Worm (Caenorhabditis elegans) whole organism, L2 larva: Measurements from ENCODE around the gene lfi-1.

ENCODE experiments used
- Y55F3AM.14 ChIP-seq: fragments of 200-800 bp; sonication (Bioruptor generic); optimal IDR thresholded peaks from 2 replicates; lab custom pipeline; 2018; ENCODE audit warnings: mild to moderate bottlenecking, missing genetic modification characterization, missing compliant biosample characterization
- aly-2 ChIP-seq: fragments of 150-350 bp; optimal IDR thresholded peaks from 2 replicates; lab custom pipeline; 2014; ENCODE audit warnings: missing biosample characterization, missing genetic modification characterization
- ama-1 ChIP-seq: fragments of 150-350 bp; optimal IDR thresholded peaks from 2 replicates; lab custom pipeline; 2018; ENCODE audit warnings: inconsistent platforms
- blmp-1 ChIP-seq: sonication (generic microtip); optimal IDR thresholded peaks from 2 replicates; lab custom pipeline; 2017; ENCODE audit warnings: missing genetic modification characterization, mild to moderate bottlenecking, missing compliant biosample characterization, antibody characterized with exemption, moderate library complexity; ENCODE audit not compliant: insufficient read depth
- elt-1 ChIP-seq: fragments of 150-350 bp; optimal IDR thresholded peaks from 2 replicates; lab custom pipeline; 2014; ENCODE audit warnings: missing biosample characterization, missing genetic modification characterization
- fos-1 ChIP-seq: fragments of 150-350 bp; optimal IDR thresholded peaks from 2 replicates; lab custom pipeline; 2014; ENCODE audit warnings: missing biosample characterization, missing genetic modification characterization
- gmeb-1 ChIP-seq: fragments of 150-350 bp; optimal IDR thresholded peaks from 2 replicates; lab custom pipeline; 2014; ENCODE audit warnings: missing biosample characterization, missing genetic modification characterization
- lsy-2 ChIP-seq, 2 experiments: fragments of 150-350 bp in 1 of 2; sonication (generic microtip) in 1 of 2; optimal IDR thresholded peaks; 2 replicates each; lab custom pipeline; 2014 to 2017; ENCODE audit warnings: missing biosample characterization in 2 of 2, missing genetic modification characterization in 2 of 2
- mdl-1 ChIP-seq, 2 experiments: fragments of 150-350 bp in 1 of 2; sonication (generic microtip) in 1 of 2; optimal IDR thresholded peaks; 2 replicates each; lab custom pipeline; 2017; ENCODE audit warnings: missing biosample characterization in 2 of 2, missing genetic modification characterization in 2 of 2
- nhr-23 ChIP-seq: fragments of 150-350 bp; optimal IDR thresholded peaks from 2 replicates; lab custom pipeline; 2014; ENCODE audit warnings: missing biosample characterization, missing genetic modification reagents, missing genetic modification characterization
- nhr-77 ChIP-seq: fragments of 150-350 bp; optimal IDR thresholded peaks from 2 replicates; lab custom pipeline; 2014; ENCODE audit warnings: missing biosample characterization, missing genetic modification characterization
- skn-1 ChIP-seq: sonication (generic microtip); optimal IDR thresholded peaks from 2 replicates; lab custom pipeline; 2017; ENCODE audit warnings: missing biosample characterization, missing genetic modification characterization
- unc-62 ChIP-seq: fragments of 150-350 bp; optimal IDR thresholded peaks from 2 replicates; lab custom pipeline; 2014; ENCODE audit warnings: missing biosample characterization, missing genetic modification reagents, missing genetic modification characterization

- no peak for TF ChIP-seq mdl-1 (tag; optimal IDR thresholded peaks at IDR 0.05; lab: Kevin White, UChicago)
- TF ChIP-seq fos-1 (tag; lab: Kevin White, UChicago), result peak; percentile 57
- TF ChIP-seq nhr-23, result no peak
- TF ChIP-seq lsy-2 (tag; optimal IDR thresholded peaks at IDR 0.05; lab: Kevin White, UChicago), result no peak
- TF ChIP-seq skn-1 (tag; lab: Kevin White, UChicago), result no peak
- TF ChIP-seq blmp-1 (tag; lab: Kevin White, UChicago), result no peak
- no peak for TF ChIP-seq ama-1 (lab: Kevin White, UChicago)
- TF ChIP-seq gmeb-1 (tag; lab: Kevin White, UChicago), result peak; percentile 20
- no peak for TF ChIP-seq aly-2 (tag; lab: Kevin White, UChicago)
- no peak for TF ChIP-seq unc-62 (GFP tag; lab: Kevin White, UChicago)
- no peak for TF ChIP-seq elt-1
- no peak for TF ChIP-seq Y55F3AM.14 (GFP tag; lab: Kevin White, UChicago)
- TF ChIP-seq nhr-77, result no peak
These were observed 21.0 kb downstream of the lfi-1 start, which contains the start of gene ZC8.6 for ce11 chrX:4997548-4998087.
